Fruit fly (Drosophila melanogaster) whole organism, pupa: ENCODE measurements around the gene AGO2.
A peak's percentile ranks its signal among the peaks of the same experiment; 100 is the strongest.

ENCODE experiments used
- CG10348 ChIP-seq: fragments of 200-800 bp; sonication (Bioruptor generic); IDR thresholded peaks from 2 replicates; pipeline ENCODE4 v1.3.6; 2022; ENCODE audit warnings: missing biosample characterization, missing genetic modification characterization
- CG12605 ChIP-seq: fragments of 200-800 bp; sonication (Bioruptor generic); IDR thresholded peaks from 2 replicates; pipeline ENCODE4 v1.3.6; 2022; ENCODE audit warnings: missing biosample characterization, missing genetic modification characterization
- CG13204 ChIP-seq: fragments of 200-800 bp; sonication (Bioruptor generic); optimal IDR thresholded peaks from 2 replicates; lab custom pipeline; 2018; ENCODE audit warnings: missing biosample characterization, mild to moderate bottlenecking, missing genetic modification characterization, moderate library complexity
- CG14655 ChIP-seq: fragments of 200-800 bp; sonication (Bioruptor generic); optimal IDR thresholded peaks from 3 replicates; lab custom pipeline; 2017; ENCODE audit warnings: mild to moderate bottlenecking, missing biosample characterization, missing genetic modification reagents, missing genetic modification characterization
- CG15710 ChIP-seq: fragments of 200-800 bp; sonication (Bioruptor generic); optimal IDR thresholded peaks from 2 replicates; lab custom pipeline; 2018; ENCODE audit warnings: missing biosample characterization, mild to moderate bottlenecking, missing genetic modification characterization, moderate library complexity
- CG17806 ChIP-seq: fragments of 200-800 bp; sonication (Bioruptor generic); optimal IDR thresholded peaks from 2 replicates; lab custom pipeline; 2018; ENCODE audit warnings: missing biosample characterization, mild to moderate bottlenecking, missing genetic modification characterization, moderate library complexity
- CG32121 ChIP-seq: fragments of 200-800 bp; sonication (Bioruptor generic); IDR thresholded peaks from 2 replicates; pipeline ENCODE4 v1.3.6; 2022; ENCODE audit warnings: missing biosample characterization, missing genetic modification characterization
- CG34367 ChIP-seq: fragments of 200-800 bp; sonication (Bioruptor generic); optimal IDR thresholded peaks from 2 replicates; lab custom pipeline; 2018; ENCODE audit warnings: missing biosample characterization, mild to moderate bottlenecking, missing genetic modification characterization
- CG4496 ChIP-seq: fragments of 200-800 bp; sonication (Bioruptor generic); IDR thresholded peaks from 3 replicates; pipeline ENCODE4 v1.3.6; 2022; ENCODE audit warnings: missing biosample characterization, missing genetic modification characterization
- CG8159 ChIP-seq: fragments of 200-800 bp; sonication (Bioruptor generic); optimal IDR thresholded peaks from 3 replicates; lab custom pipeline; 2018; ENCODE audit warnings: missing biosample characterization, mild to moderate bottlenecking, missing genetic modification characterization, moderate library complexity
- CG8301 ChIP-seq: fragments of 200-800 bp; sonication (Bioruptor generic); optimal IDR thresholded peaks from 2 replicates; lab custom pipeline; 2018; ENCODE audit warnings: missing biosample characterization, mild to moderate bottlenecking, missing genetic modification characterization
- D1 ChIP-seq: fragments of 200-800 bp; sonication (Bioruptor generic); optimal IDR thresholded peaks from 2 replicates; lab custom pipeline; 2018; ENCODE audit warnings: missing biosample characterization, mild to moderate bottlenecking, missing genetic modification characterization, moderate library complexity
- EcR ChIP-seq: fragments of 200-800 bp; sonication (Bioruptor generic); optimal IDR thresholded peaks from 3 replicates; lab custom pipeline; 2019; ENCODE audit warnings: missing biosample characterization, missing genetic modification characterization, mild to moderate bottlenecking, moderate library complexity, missing genetic modification reagents
- Ets98B ChIP-seq: fragments of 200-800 bp; sonication (Bioruptor generic); IDR thresholded peaks from 2 replicates; pipeline ENCODE4 v1.3.6; 2022; ENCODE audit warnings: missing biosample characterization, missing genetic modification characterization
- Pif1A ChIP-seq: fragments of 200-800 bp; sonication (Bioruptor generic); optimal IDR thresholded peaks from 3 replicates; lab custom pipeline; 2016; ENCODE audit warnings: missing biosample characterization, missing genetic modification characterization
- Pif1B ChIP-seq: fragments of 200-800 bp; sonication (Bioruptor generic); optimal IDR thresholded peaks from 3 replicates; lab custom pipeline; 2016; ENCODE audit warnings: missing biosample characterization, missing genetic modification characterization
- Snoo ChIP-seq: fragments of 200-800 bp; sonication (Bioruptor generic); optimal IDR thresholded peaks from 3 replicates; lab custom pipeline; 2017; ENCODE audit warnings: missing biosample characterization, mild to moderate bottlenecking, missing genetic modification characterization, inconsistent platforms
- fd96Ca ChIP-seq: fragments of 200-800 bp; sonication (Bioruptor generic); IDR thresholded peaks from 3 replicates; pipeline ENCODE4 v1.3.6; 2022; ENCODE audit warnings: missing biosample characterization, missing genetic modification characterization
- gl ChIP-seq: fragments of 200-800 bp; sonication (Bioruptor generic); optimal IDR thresholded peaks from 2 replicates; lab custom pipeline; 2018; ENCODE audit warnings: missing biosample characterization, mild to moderate bottlenecking, missing genetic modification characterization
- rn ChIP-seq: fragments of 200-800 bp; sonication (Bioruptor generic); IDR thresholded peaks from 2 replicates; pipeline ENCODE4 v1.3.6; 2022; ENCODE audit warnings: missing biosample characterization, missing genetic modification characterization

The AGO2 gene

DNA sequence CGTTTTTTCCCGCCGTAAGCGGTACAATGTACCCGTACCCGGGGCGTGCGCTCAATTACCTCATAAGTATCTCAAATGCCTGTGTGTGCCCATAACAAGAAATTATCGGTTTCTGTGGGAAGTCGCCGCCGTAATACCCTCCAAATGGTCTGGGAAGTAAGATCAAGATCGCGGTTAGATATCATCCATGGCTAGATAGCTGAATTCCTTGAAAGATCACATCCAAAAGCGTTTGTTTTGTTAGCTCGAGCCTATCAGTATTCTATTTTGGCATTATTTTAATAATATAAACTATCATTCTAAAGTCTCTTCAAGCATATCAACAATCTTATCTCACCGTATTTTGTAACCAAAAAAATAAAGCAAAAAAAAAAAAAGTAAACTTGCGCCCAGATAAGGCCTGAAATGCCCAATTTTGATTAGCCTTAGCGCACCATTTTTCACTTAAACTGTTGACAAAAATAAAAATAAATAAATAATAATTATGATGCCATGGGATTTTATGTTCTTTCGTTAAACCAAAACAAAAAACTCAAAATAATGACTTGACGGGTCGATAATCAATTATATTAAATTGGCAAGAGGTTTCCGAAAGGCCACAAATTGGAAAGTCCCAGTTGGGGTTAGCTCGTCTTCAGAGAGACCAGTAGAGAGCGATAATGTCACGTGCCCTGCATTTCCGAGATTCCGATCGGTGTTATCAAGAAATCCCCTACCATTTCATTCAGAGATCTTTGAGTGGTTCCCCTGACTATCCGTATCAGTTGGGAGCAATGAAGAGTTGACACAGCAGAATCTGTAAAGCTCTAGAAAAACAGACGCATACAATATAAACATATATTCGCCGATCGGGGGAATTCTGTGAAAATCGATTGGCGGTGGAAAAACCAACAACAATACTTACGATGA is 15.1 kb upstream of the AGO2 start:
- TF ChIP-seq CG14655 (GFP tag; lab: Kevin White, UChicago) (peak; percentile 6), CG4496 (GFP tag; lab: Robert Waterston, UW) (no peak), EcR (GFP tag; lab: Kevin White, UChicago) (peak; percentile 32), fd96Ca (GFP tag; lab: Robert Waterston, UW) (0 out of 3 replicates have a peak, but pooled peaks have one; percentile 3)

DNA sequence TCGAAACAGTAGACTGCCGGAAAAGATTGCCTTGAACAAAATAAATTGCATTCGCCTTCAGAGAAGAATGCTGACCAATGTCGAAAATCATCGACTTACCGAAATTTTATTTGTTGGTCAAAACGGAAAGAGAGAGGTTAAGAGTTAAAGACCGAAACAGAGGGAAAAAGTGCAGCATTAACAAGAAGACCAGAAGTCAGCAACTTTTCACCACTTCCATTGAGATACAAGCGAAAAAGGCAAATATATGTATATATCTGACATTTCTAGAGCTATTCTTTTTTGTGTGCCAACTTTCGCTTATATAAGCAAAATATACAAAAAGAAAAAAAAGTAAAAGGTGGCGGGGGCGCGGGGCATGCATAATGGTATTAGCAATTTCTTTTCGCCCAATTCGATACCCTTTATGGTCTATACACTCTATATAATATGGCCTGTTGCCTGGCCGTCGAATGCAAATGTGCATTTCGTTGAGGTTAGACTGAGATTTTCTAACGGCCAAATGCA is 14.0 kb upstream of the AGO2 start:
- no peak for TF ChIP-seq CG14655 (GFP tag; lab: Kevin White, UChicago)
- no peak for TF ChIP-seq CG34367 (tag; lab: Kevin White, UChicago)
- no peak for TF ChIP-seq CG12605 (GFP tag; lab: Robert Waterston, UW)
- TF ChIP-seq Pif1B (GFP tag; lab: Kevin White, UChicago) = no peak
- TF ChIP-seq CG32121 (GFP tag; lab: Robert Waterston, UW) = no peak
- no peak for TF ChIP-seq EcR (GFP tag; lab: Kevin White, UChicago)
- TF ChIP-seq gl (tag; lab: Kevin White, UChicago) = no peak

- TF ChIP-seq EcR (GFP tag; lab: Kevin White, UChicago) (no peak), rn (GFP tag; lab: Robert Waterston, UW) (no peak), CG14655 (GFP tag; lab: Kevin White, UChicago) (peak; percentile 1), CG12605 (GFP tag; lab: Robert Waterston, UW) (0 out of 2 replicates have a peak, but pooled peaks have one; percentile 8)
These were observed 13.2 kb upstream of the AGO2 start for dm6 chr3L:15540682-15541081.

DNA sequence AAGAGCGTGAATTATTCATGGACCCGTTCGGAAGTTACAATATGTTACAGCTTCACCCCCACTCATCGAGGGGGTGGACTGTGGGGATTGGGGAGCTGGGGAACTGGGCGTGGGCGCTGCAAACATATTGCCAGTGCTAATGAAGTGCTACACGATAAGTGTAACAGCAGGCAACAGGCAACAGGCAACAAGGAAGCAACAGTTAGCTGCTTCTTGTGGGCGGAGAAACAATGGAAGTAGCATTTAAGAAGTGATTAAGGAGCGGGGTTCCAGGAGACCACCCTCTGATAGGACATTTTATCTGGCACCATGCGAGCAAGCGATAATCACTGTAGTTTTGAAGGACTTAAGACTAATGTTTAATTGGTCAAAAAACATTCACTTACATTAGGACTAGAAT is 12.6 kb upstream of the AGO2 start:
- no peak for TF ChIP-seq CG4496 (GFP tag; lab: Robert Waterston, UW)

- no peak for TF ChIP-seq fd96Ca (GFP tag; lab: Robert Waterston, UW)
- 0 out of 3 replicates have a peak, but pooled peaks have one; percentile 2 for TF ChIP-seq CG4496 (GFP tag; lab: Robert Waterston, UW)
- TF ChIP-seq D1 (tag; lab: Kevin White, UChicago) = no peak
- TF ChIP-seq Pif1A (GFP tag; lab: Kevin White, UChicago) = no peak
- TF ChIP-seq CG12605 (GFP tag; lab: Robert Waterston, UW) = no peak
These were observed 10.9 kb upstream of the AGO2 start for dm6 chr3L:15543049-15543448.

- TF ChIP-seq CG34367 (tag; lab: Kevin White, UChicago) = no peak
These were observed 10.4 kb upstream of the AGO2 start for dm6 chr3L:15543467-15543866.

DNA sequence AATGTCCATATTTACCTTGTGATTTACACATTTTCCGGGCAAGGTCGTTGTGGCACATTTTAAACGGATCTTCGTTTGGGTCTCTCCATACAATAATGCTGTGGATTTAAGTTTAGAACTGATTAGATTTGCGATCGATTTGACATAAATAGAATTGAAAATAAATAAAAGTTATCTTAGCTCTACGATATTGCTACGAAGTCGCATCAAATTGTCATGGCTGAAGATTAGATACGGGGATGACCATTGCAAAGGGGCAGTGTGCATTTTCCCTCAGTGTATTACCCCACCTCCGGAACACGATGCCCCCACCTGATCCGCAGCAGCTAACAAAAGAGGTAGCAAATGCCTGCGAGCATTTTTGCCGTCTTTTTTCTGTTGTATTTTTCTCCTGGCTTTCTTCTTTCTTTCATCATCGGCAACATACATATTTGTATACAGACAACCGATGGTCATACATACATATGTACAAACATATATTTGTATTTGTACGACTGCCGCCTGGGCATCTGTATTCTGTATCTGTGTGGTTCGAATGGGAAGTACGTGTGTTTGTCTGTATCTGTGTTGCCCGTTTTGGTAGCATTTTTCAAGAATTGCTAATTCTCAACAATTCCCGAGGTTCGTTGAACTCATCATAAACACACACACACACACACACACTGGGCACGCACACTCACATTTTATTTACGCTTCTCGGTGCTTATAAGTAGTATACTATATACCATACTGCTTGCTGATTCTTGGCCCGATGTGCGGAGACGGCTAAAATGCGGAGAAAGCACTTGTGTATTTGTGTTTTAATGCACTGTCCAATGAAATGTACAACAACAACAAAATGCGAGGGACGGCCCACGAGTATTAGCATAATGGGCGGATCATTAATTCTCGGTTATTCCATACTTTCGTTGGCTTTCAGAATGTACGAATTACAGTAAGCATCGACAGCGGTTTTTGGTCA is 9.2 kb upstream of the AGO2 start:
- TF ChIP-seq Ets98B = peak; percentile 11; the same call in 1 of the 2 replicates
- TF ChIP-seq CG8301 = peak; percentile 44
- TF ChIP-seq CG14655 (GFP tag; lab: Kevin White, UChicago) = peak; percentile 60
- TF ChIP-seq fd96Ca (GFP tag; lab: Robert Waterston, UW) = no peak; the same call in 2 of the 3 replicates
- TF ChIP-seq CG4496 (GFP tag; lab: Robert Waterston, UW) = peak; percentile 15; the same call in 1 of the 3 replicates
- TF ChIP-seq EcR (GFP tag; lab: Kevin White, UChicago) = peak; percentile 72
- TF ChIP-seq CG15710 (tag; lab: Kevin White, UChicago) = no peak
- peak; percentile 24 for TF ChIP-seq Snoo (tag; lab: Kevin White, UChicago)
- TF ChIP-seq Pif1A (GFP tag; lab: Kevin White, UChicago) = peak; percentile 20
- TF ChIP-seq, all 21 proteins: peak for 7

DNA sequence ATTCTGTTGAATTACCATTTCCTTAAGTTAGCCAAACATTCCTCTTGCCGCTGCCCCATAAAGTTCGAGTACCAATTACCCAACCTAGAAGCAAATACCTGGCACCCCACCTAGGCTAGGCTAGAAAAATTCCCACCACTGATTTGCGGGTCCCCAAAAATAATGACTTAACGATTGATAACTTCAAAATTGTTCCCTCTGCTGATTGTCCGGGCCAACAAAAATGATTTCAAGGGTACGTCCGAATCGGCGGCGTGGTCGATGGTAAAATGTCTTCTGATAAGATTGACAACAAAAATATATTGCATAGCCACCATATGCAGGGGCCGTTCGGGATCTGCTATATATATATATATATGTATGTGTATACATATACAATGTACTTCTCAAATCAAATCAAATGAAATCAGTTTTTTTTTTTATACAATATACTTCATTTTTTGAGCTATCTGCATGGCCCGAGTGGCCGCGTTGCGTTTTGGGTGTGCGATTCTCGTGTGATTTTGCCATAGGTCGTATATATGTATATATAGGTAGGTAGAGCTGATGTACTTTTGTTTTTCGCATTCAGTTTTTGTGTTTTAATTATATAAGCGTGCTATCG is 6.6 kb upstream of the AGO2 start:
- TF ChIP-seq Pif1B (GFP tag; lab: Kevin White, UChicago) = no peak
- TF ChIP-seq CG8159 (tag; lab: Kevin White, UChicago) = no peak
- TF ChIP-seq CG32121 (GFP tag; lab: Robert Waterston, UW) = no peak
- TF ChIP-seq D1 (tag; lab: Kevin White, UChicago) = no peak
- no peak for TF ChIP-seq gl (tag; lab: Kevin White, UChicago)
- TF ChIP-seq Snoo (tag; lab: Kevin White, UChicago) = no peak
- TF ChIP-seq CG14655 (GFP tag; lab: Kevin White, UChicago) = no peak
- TF ChIP-seq CG12605 (GFP tag; lab: Robert Waterston, UW) = no peak
- no peak for TF ChIP-seq Ets98B
- TF ChIP-seq CG10348 (GFP tag; lab: Robert Waterston, UW) = no peak
- no peak for TF ChIP-seq CG17806 (tag; lab: Kevin White, UChicago)
- no peak for TF ChIP-seq CG34367 (tag; lab: Kevin White, UChicago)
- TF ChIP-seq Pif1A (GFP tag; lab: Kevin White, UChicago) = no peak
- TF ChIP-seq fd96Ca (GFP tag; lab: Robert Waterston, UW) = no peak
- TF ChIP-seq CG13204 (GFP tag; lab: Kevin White, UChicago) = no peak
- no peak for TF ChIP-seq CG4496 (GFP tag; lab: Robert Waterston, UW)
- TF ChIP-seq CG15710 (tag; lab: Kevin White, UChicago) = no peak
- TF ChIP-seq EcR (GFP tag; lab: Kevin White, UChicago) = no peak
- no peak for TF ChIP-seq rn (GFP tag; lab: Robert Waterston, UW)
- TF ChIP-seq, all 21 proteins: peak for 0
